ENCODE assay signal across 2 worm cellular contexts in genomic region chrV:5677947-5678346, ce11.
TF ChIP-seq lines count a peak whose summit lies in the region.

No protein-coding gene starts in this region.

TF ChIP-seq in whole organism, L4 larva, 104 proteins besides CTCF, POLR2A, EP300 and RAD21:
- TF ChIP-seq nhr-41 (GFP tag; IDR thresholded peaks at IDR 0.05; lab: Robert Waterston, UW): no peak
- peak; percentile 93 for TF ChIP-seq aha-1 (tag; lab: Kevin White, UChicago)
TF ChIP-seq in whole organism, L4 larva: peak in this region for 1.

TF ChIP-seq in whole organism, late embryonic, 69 proteins besides CTCF, POLR2A, EP300 and RAD21:
- TF ChIP-seq T23F11.4 (GFP tag; optimal IDR thresholded peaks at IDR 0.05; lab: Kevin White, UChicago) (no peak), pha-2 (tag; optimal IDR thresholded peaks at IDR 0.05; lab: Kevin White, UChicago) (peak; percentile 3), elt-2 (tag; optimal IDR thresholded peaks at IDR 0.05; lab: Kevin White, UChicago) (peak; percentile 4)
TF ChIP-seq in whole organism, late embryonic: peak in this region for 2.
